Worm (Caenorhabditis elegans) whole organism, L4 larva: ENCODE data around the gene sri-21.

Source experiments
- D1046.2 ChIP-seq: fragments of 200-800 bp; sonication (Bioruptor generic); IDR thresholded peaks from 2 replicates; pipeline ENCODE4 v1.3.6; 2022; ENCODE audit warnings: missing genetic modification characterization, missing compliant biosample characterization
- F26F4.8 ChIP-seq: fragments of 200-800 bp; sonication (Bioruptor generic); conservative IDR thresholded peaks from 2 replicates; pipeline ENCODE4 v1.3.6; 2022; ENCODE audit warnings: missing genetic modification characterization, missing compliant biosample characterization
- F44E2.7 ChIP-seq: fragments of 200-800 bp; sonication (Bioruptor generic); IDR thresholded peaks from 2 replicates; pipeline ENCODE4 v2.1.2; 2022; ENCODE audit warnings: missing genetic modification characterization, missing compliant biosample characterization
- F49E8.2 ChIP-seq: sonication (generic microtip); optimal IDR thresholded peaks from 2 replicates; lab custom pipeline; 2016; ENCODE audit warnings: missing compliant biosample characterization, mild to moderate bottlenecking, missing genetic modification characterization, borderline replicate concordance
- R02D3.7 ChIP-seq: fragments of 150-350 bp; sonication (generic microtip); optimal IDR thresholded peaks from 3 replicates; lab custom pipeline; 2014; ENCODE audit warnings: missing biosample characterization, missing genetic modification characterization
- T26A8.4 ChIP-seq: fragments of 200-800 bp; sonication (Bioruptor generic); IDR thresholded peaks from 2 replicates; pipeline ENCODE4 v1.3.6; 2022; ENCODE audit warnings: missing genetic modification characterization, missing compliant biosample characterization
- Y105C5A.15 ChIP-seq: fragments of 200-800 bp; sonication (Bioruptor generic); IDR thresholded peaks from 2 replicates; pipeline ENCODE4 v1.3.6; 2022; ENCODE audit warnings: missing genetic modification characterization, missing compliant biosample characterization
- Y48G9A.11 ChIP-seq: fragments of 200-800 bp; sonication (Bioruptor generic); IDR thresholded peaks from 2 replicates; pipeline ENCODE4 v1.3.6; 2022; ENCODE audit warnings: missing genetic modification reagents, missing genetic modification characterization, missing compliant biosample characterization
- ZK337.2 ChIP-seq: fragments of 200-800 bp; sonication (Bioruptor generic); IDR thresholded peaks from 2 replicates; pipeline ENCODE4 v1.3.6; 2022; ENCODE audit warnings: missing genetic modification reagents, missing genetic modification characterization, missing compliant biosample characterization
- ZK546.5 ChIP-seq, 2 experiments: sonication (generic microtip); optimal IDR thresholded peaks; 2 replicates each; lab custom pipeline; 2017; ENCODE audit warnings: missing biosample characterization in 2 of 2, missing genetic modification characterization in 2 of 2
- ama-1 ChIP-seq: fragments of 150-350 bp; optimal IDR thresholded peaks from 2 replicates; lab custom pipeline; 2014; ENCODE audit warnings: inconsistent platforms, mixed read lengths
- ceh-28 ChIP-seq: fragments of 150-350 bp; optimal IDR thresholded peaks from 2 replicates; lab custom pipeline; 2014; ENCODE audit warnings: missing biosample characterization, missing genetic modification reagents, missing genetic modification characterization
- ceh-32 ChIP-seq: sonication (generic microtip); optimal IDR thresholded peaks from 2 replicates; lab custom pipeline; 2016; ENCODE audit warnings: mild to moderate bottlenecking, missing genetic modification characterization, missing compliant biosample characterization; ENCODE audit not compliant: poor library complexity
- ceh-44 ChIP-seq: fragments of 200-800 bp; sonication (Bioruptor generic); IDR thresholded peaks from 2 replicates; pipeline ENCODE4 v1.3.6; 2022; ENCODE audit warnings: missing genetic modification reagents, missing genetic modification characterization, missing compliant biosample characterization
- ceh-62 ChIP-seq: sonication (generic microtip); optimal IDR thresholded peaks from 2 replicates; lab custom pipeline; 2017; ENCODE audit warnings: missing biosample characterization, missing genetic modification characterization
- ctbp-1 ChIP-seq: fragments of 200-800 bp; sonication (Bioruptor generic); IDR thresholded peaks from 2 replicates; pipeline ENCODE4 v1.3.6; 2022; ENCODE audit warnings: missing genetic modification reagents, missing genetic modification characterization, missing compliant biosample characterization
- dmd-6 ChIP-seq: fragments of 200-800 bp; sonication (Bioruptor generic); IDR thresholded peaks from 2 replicates; pipeline ENCODE4 v1.3.6; 2022; ENCODE audit warnings: missing genetic modification reagents, missing genetic modification characterization, missing compliant biosample characterization
- dmd-8 ChIP-seq: fragments of 200-800 bp; sonication (Bioruptor generic); IDR thresholded peaks from 2 replicates; pipeline ENCODE4 v1.3.6; 2022; ENCODE audit warnings: missing genetic modification characterization, missing compliant biosample characterization
- duxl-1 ChIP-seq: sonication (generic microtip); optimal IDR thresholded peaks from 2 replicates; lab custom pipeline; 2016; ENCODE audit warnings: mild to moderate bottlenecking, missing genetic modification characterization, moderate library complexity, missing compliant biosample characterization; ENCODE audit not compliant: poor library complexity
- dve-1 ChIP-seq: sonication (generic microtip); optimal IDR thresholded peaks from 2 replicates; lab custom pipeline; 2017; ENCODE audit warnings: antibody characterized with exemption, mild to moderate bottlenecking, missing genetic modification characterization, missing compliant biosample characterization; ENCODE audit not compliant: insufficient read depth
- hlh-30 ChIP-seq: sonication (generic microtip); optimal IDR thresholded peaks from 2 replicates; lab custom pipeline; 2017; ENCODE audit warnings: antibody characterized with exemption, mild to moderate bottlenecking, missing genetic modification characterization, missing compliant biosample characterization; ENCODE audit not compliant: insufficient read depth
- jun-1 ChIP-seq: fragments of 150-350 bp; optimal IDR thresholded peaks from 2 replicates; lab custom pipeline; 2014; ENCODE audit warnings: missing biosample characterization, missing genetic modification reagents, missing genetic modification characterization
- lim-7 ChIP-seq: fragments of 200-800 bp; sonication (Bioruptor generic); IDR thresholded peaks from 2 replicates; pipeline ENCODE4 v1.3.6; 2022; ENCODE audit warnings: missing genetic modification characterization, missing compliant biosample characterization
- lin-1 ChIP-seq: fragments of 200-800 bp; sonication (Bioruptor generic); IDR thresholded peaks from 2 replicates; pipeline ENCODE4 v1.3.6; 2022; ENCODE audit warnings: missing genetic modification reagents, missing genetic modification characterization, missing compliant biosample characterization
- lin-13 ChIP-seq: fragments of 150-350 bp; optimal IDR thresholded peaks from 2 replicates; lab custom pipeline; 2014; ENCODE audit warnings: missing biosample characterization, missing genetic modification reagents, missing genetic modification characterization
- lin-29 ChIP-seq: fragments of 200-800 bp; sonication (Bioruptor generic); IDR thresholded peaks from 2 replicates; pipeline ENCODE4 v1.3.6; 2022; ENCODE audit warnings: missing genetic modification reagents, missing genetic modification characterization, missing compliant biosample characterization
- lin-38 ChIP-seq: fragments of 200-800 bp; sonication (Bioruptor generic); IDR thresholded peaks from 2 replicates; pipeline ENCODE4 v1.3.6; 2022; ENCODE audit warnings: missing genetic modification reagents, missing genetic modification characterization, missing compliant biosample characterization
- lsy-2 ChIP-seq, 2 experiments: fragments of 150-350 bp in 1 of 2; sonication (generic microtip) in 1 of 2; optimal IDR thresholded peaks; 2 replicates each; lab custom pipeline; 2014 to 2017; ENCODE audit warnings: missing biosample characterization in 2 of 2, missing genetic modification characterization in 2 of 2
- madf-5 ChIP-seq, 2 experiments: fragments of 200-800 bp; sonication (Bioruptor generic); IDR thresholded peaks; 2 replicates each; pipeline ENCODE4 v1.3.6; 2022; ENCODE audit warnings: missing compliant biosample characterization in 2 of 2, missing genetic modification characterization in 2 of 2
- mep-1 ChIP-seq: fragments of 150-350 bp; sonication (generic microtip); optimal IDR thresholded peaks from 3 replicates; lab custom pipeline; 2014; ENCODE audit warnings: missing biosample characterization, missing genetic modification characterization
- mes-2 ChIP-seq: sonication (generic microtip); optimal IDR thresholded peaks from 2 replicates; lab custom pipeline; 2016; ENCODE audit warnings: missing genotype, mild to moderate bottlenecking, missing genetic modification characterization, missing compliant biosample characterization; ENCODE audit not compliant: poor library complexity, severe bottlenecking
- nhr-10 ChIP-seq: fragments of 150-350 bp; optimal IDR thresholded peaks from 2 replicates; lab custom pipeline; 2014; ENCODE audit warnings: missing biosample characterization, missing genetic modification characterization
- nhr-102 ChIP-seq: sonication (generic microtip); optimal IDR thresholded peaks from 2 replicates; lab custom pipeline; 2016; ENCODE audit warnings: mild to moderate bottlenecking, missing genetic modification characterization, moderate library complexity, missing compliant biosample characterization
- nhr-41 ChIP-seq: fragments of 200-800 bp; sonication (Bioruptor generic); IDR thresholded peaks from 2 replicates; pipeline ENCODE4 v1.3.6; 2022; ENCODE audit warnings: missing genetic modification reagents, missing genetic modification characterization, missing compliant biosample characterization
- nhr-42 ChIP-seq: fragments of 200-800 bp; sonication (Bioruptor generic); IDR thresholded peaks from 2 replicates; pipeline ENCODE4 v1.3.6; 2022; ENCODE audit warnings: missing genetic modification characterization, missing compliant biosample characterization
- nhr-48 ChIP-seq: sonication (generic microtip); optimal IDR thresholded peaks from 2 replicates; lab custom pipeline; 2016; ENCODE audit warnings: mild to moderate bottlenecking, missing genetic modification characterization, missing compliant biosample characterization
- pha-4 ChIP-seq, 2 experiments: fragments of 150-350 bp in 1 of 2; fragments of 200-800 bp in 1 of 2; sonication (Bioruptor generic) in 1 of 2; IDR thresholded peaks in 1 of 2; optimal IDR thresholded peaks in 1 of 2; 2 replicates each; pipeline versions ENCODE4 v1.3.6 to Lab custom; 2014 to 2022; ENCODE audit warnings: missing genetic modification characterization in 2 of 2, missing genetic modification reagents in 2 of 2, missing biosample characterization in 1 of 2, missing compliant biosample characterization in 1 of 2
- pqm-1 ChIP-seq: sonication (generic microtip); optimal IDR thresholded peaks from 2 replicates; lab custom pipeline; 2017; ENCODE audit warnings: missing biosample characterization, missing genetic modification characterization
- saeg-2 ChIP-seq: fragments of 200-800 bp; sonication (Bioruptor generic); IDR thresholded peaks from 2 replicates; pipeline ENCODE4 v1.3.6; 2022; ENCODE audit warnings: missing genetic modification reagents, missing genetic modification characterization, missing compliant biosample characterization
- set-16 ChIP-seq: fragments of 200-800 bp; sonication (Bioruptor generic); IDR thresholded peaks from 2 replicates; pipeline ENCODE4 v1.3.6; 2022; ENCODE audit warnings: missing genetic modification reagents, missing genetic modification characterization, missing compliant biosample characterization
- skn-1 ChIP-seq: fragments of 150-350 bp; optimal IDR thresholded peaks from 2 replicates; lab custom pipeline; 2014; ENCODE audit warnings: missing biosample characterization, missing genetic modification characterization
- snpc-1.2 ChIP-seq: fragments of 200-800 bp; sonication (Bioruptor generic); IDR thresholded peaks from 2 replicates; pipeline ENCODE4 v1.3.6; 2022; ENCODE audit warnings: missing genetic modification reagents, missing genetic modification characterization, missing compliant biosample characterization
- tra-1 ChIP-seq: fragments of 200-800 bp; sonication (Bioruptor generic); IDR thresholded peaks from 2 replicates; pipeline ENCODE4 v1.3.6; 2022; ENCODE audit warnings: missing genetic modification reagents, missing genetic modification characterization, missing compliant biosample characterization
- unc-62 ChIP-seq, 3 experiments: fragments of 150-350 bp in 1 of 3; sonication (generic microtip); optimal IDR thresholded peaks in 2 of 3; peaks in 1 of 3; 1 replicate in 1 of 3; 2 replicates in 2 of 3; lab custom pipeline; 2014 to 2017; ENCODE audit warnings: missing biosample characterization in 3 of 3, missing genetic modification characterization in 3 of 3, missing genetic modification reagents in 3 of 3, missing genotype in 1 of 3
- zag-1 ChIP-seq: fragments of 150-350 bp; optimal IDR thresholded peaks from 2 replicates; lab custom pipeline; 2014; ENCODE audit warnings: missing biosample characterization, missing genetic modification characterization
- zip-11 ChIP-seq: fragments of 200-800 bp; sonication (Bioruptor generic); IDR thresholded peaks from 2 replicates; pipeline ENCODE4 v1.3.6; 2022; ENCODE audit warnings: missing genetic modification characterization, missing compliant biosample characterization

Gene sri-21

DNA sequence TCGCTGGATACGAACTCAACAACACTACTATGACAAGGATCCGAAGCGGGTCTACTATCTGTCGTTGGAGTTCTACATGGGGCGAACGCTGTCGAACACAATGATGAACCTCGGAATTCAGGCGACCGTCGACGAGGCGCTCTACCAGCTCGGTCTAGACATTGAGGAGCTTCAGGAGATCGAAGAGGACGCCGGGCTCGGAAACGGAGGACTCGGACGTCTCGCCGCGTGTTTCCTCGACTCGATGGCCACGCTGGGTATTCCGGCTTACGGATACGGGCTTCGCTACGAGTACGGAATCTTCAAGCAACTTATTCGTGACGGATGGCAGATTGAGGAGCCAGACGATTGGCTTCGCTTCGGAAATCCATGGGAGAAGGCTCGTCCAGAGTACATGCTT lies 32.0 kb downstream of the sri-21 start:
- no peak for TF ChIP-seq ZK337.2 (GFP tag; lab: Robert Waterston, UW)
- no peak for TF ChIP-seq lin-29 (GFP tag; lab: Robert Waterston, UW)
- no peak for TF ChIP-seq nhr-41 (GFP tag; lab: Robert Waterston, UW)
- no peak for TF ChIP-seq ctbp-1
- no peak for TF ChIP-seq snpc-1.2 (GFP tag; lab: Robert Waterston, UW)
- no peak for TF ChIP-seq skn-1 (tag; lab: Kevin White, UChicago)
- peak in 1 of 2 experiments; percentile 75 for TF ChIP-seq unc-62 (GFP tag; optimal IDR thresholded peaks at IDR 0.05 in 1 of 2; lab: Kevin White, UChicago)
- no peak for TF ChIP-seq unc-62 (tag; optimal IDR thresholded peaks at IDR 0.05; lab: Kevin White, UChicago)
- TF ChIP-seq ama-1 (lab: Kevin White, UChicago): no peak
- TF ChIP-seq pha-4 (GFP tag; IDR thresholded peaks at IDR 0.05; lab: Robert Waterston, UW): no peak
- TF ChIP-seq pha-4 (tag; optimal IDR thresholded peaks at IDR 0.05; lab: Kevin White, UChicago): no peak
- TF ChIP-seq ceh-28 (tag; lab: Kevin White, UChicago): no peak
- TF ChIP-seq nhr-102 (tag; lab: Kevin White, UChicago): no peak
- TF ChIP-seq pqm-1 (tag; lab: Kevin White, UChicago): no peak
- TF ChIP-seq duxl-1 (tag; lab: Kevin White, UChicago): no peak
- no peak for TF ChIP-seq ceh-32
- no peak for TF ChIP-seq saeg-2
- peak; percentile 80 for TF ChIP-seq set-16 (GFP tag; lab: Robert Waterston, UW)
- TF ChIP-seq D1046.2 (GFP tag; lab: Robert Waterston, UW): no peak
- TF ChIP-seq zip-11 (GFP tag; lab: Robert Waterston, UW): no peak

DNA sequence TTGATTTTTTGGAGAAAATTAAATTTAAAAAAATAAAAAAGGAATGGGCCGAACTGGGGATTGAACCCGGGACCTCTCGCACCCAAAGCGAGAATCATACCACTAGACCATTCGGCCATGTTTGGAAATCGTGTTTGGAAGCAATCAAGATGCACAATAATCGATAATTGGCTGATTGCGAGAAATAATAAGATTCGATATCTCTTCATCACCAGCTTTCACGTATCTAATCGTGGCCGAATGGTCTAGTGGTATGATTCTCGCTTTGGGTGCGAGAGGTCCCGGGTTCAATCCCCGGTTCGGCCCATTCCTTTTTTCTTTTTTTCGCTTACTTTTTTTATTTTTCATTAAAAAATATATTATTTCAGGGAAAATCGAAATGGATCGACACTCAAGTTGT lies 32.4 kb downstream of the sri-21 start:
- no peak for TF ChIP-seq zag-1 (tag; lab: Kevin White, UChicago)
- TF ChIP-seq ceh-62: no peak
- no peak for TF ChIP-seq R02D3.7 (tag; lab: Kevin White, UChicago)
- TF ChIP-seq Y105C5A.15 (GFP tag; lab: Robert Waterston, UW): peak; percentile 75; the same call in 1 of the 2 replicates
- TF ChIP-seq F44E2.7 (GFP tag; lab: Robert Waterston, UW): 0 out of 2 replicates have a peak, but pooled peaks have one; percentile 7
- TF ChIP-seq pha-4 (GFP tag; IDR thresholded peaks at IDR 0.05; lab: Robert Waterston, UW): peak; percentile 75; the same call in 1 of the 2 replicates
- no peak for TF ChIP-seq pha-4 (tag; optimal IDR thresholded peaks at IDR 0.05; lab: Kevin White, UChicago)
- TF ChIP-seq madf-5 (GFP tag; IDR thresholded peaks at IDR 0.05; lab: Robert Waterston, UW): peak; percentile 55 to 60; a peak in 1 of 4 replicates
- peak; percentile 20 for TF ChIP-seq nhr-48 (tag; lab: Kevin White, UChicago)
- peak; percentile 76 for TF ChIP-seq F26F4.8 (GFP tag; lab: Robert Waterston, UW)
- peak in 1 of 2 experiments; percentile 35 for TF ChIP-seq lsy-2 (tag; optimal IDR thresholded peaks at IDR 0.05; lab: Kevin White, UChicago)
- TF ChIP-seq dmd-6: peak; percentile 8; the same call in 1 of the 2 replicates
- TF ChIP-seq lin-1 (GFP tag; lab: Robert Waterston, UW): 0 out of 2 replicates have a peak, but pooled peaks have one; percentile 21
- peak; percentile 47; the same call in 1 of the 2 replicates for TF ChIP-seq tra-1 (GFP tag; lab: Robert Waterston, UW)
- TF ChIP-seq lin-38: peak; percentile 70; the same call in 1 of the 2 replicates
- 0 out of 2 replicates have a peak, but pooled peaks have one; percentile 37 for TF ChIP-seq dmd-8
- peak; percentile 31 for TF ChIP-seq lin-13 (GFP tag; lab: Kevin White, UChicago)
- no peak for TF ChIP-seq nhr-10
- TF ChIP-seq hlh-30 (tag; lab: Kevin White, UChicago): no peak
- TF ChIP-seq ceh-44: peak; percentile 39; the same call in 1 of the 2 replicates
- TF ChIP-seq set-16 (GFP tag; lab: Robert Waterston, UW): no peak
- peak; percentile 62 for TF ChIP-seq F49E8.2 (tag; lab: Kevin White, UChicago)
- TF ChIP-seq nhr-42 (GFP tag; lab: Robert Waterston, UW): no peak
- 0 out of 2 replicates have a peak, but pooled peaks have one; percentile 16 for TF ChIP-seq ZK337.2 (GFP tag; lab: Robert Waterston, UW)
- peak; percentile 49 for TF ChIP-seq T26A8.4 (GFP tag; lab: Robert Waterston, UW)
- TF ChIP-seq mep-1 (tag; lab: Kevin White, UChicago): no peak
- TF ChIP-seq nhr-102 (tag; lab: Kevin White, UChicago): peak; percentile 1
- no peak for TF ChIP-seq ZK546.5 (tag; optimal IDR thresholded peaks at IDR 0.05; lab: Kevin White, UChicago)
- peak; percentile 25 for TF ChIP-seq duxl-1 (tag; lab: Kevin White, UChicago)
- peak; percentile 8 for TF ChIP-seq dve-1
- peak; percentile 72 for TF ChIP-seq snpc-1.2 (GFP tag; lab: Robert Waterston, UW)
- peak; percentile 80 for TF ChIP-seq lim-7 (GFP tag; lab: Robert Waterston, UW)
- peak; percentile 70; the same call in 1 of the 2 replicates for TF ChIP-seq Y48G9A.11 (GFP tag; lab: Robert Waterston, UW)
- TF ChIP-seq mes-2 (tag; lab: Kevin White, UChicago): peak; percentile 21
- no peak for TF ChIP-seq jun-1 (tag; lab: Kevin White, UChicago)
